Worm (Caenorhabditis elegans) whole organism, midembryonic: Measurements from ENCODE around the gene srx-65.

ENCODE experiments used
- T22C8.4 ChIP-seq: fragments of 200-800 bp; sonication (Bioruptor generic); IDR thresholded peaks from 2 replicates; pipeline ENCODE4 v1.3.6; 2022; ENCODE audit warnings: missing genetic modification characterization, missing compliant biosample characterization
- flt-1 ChIP-seq: fragments of 200-800 bp; sonication (Bioruptor generic); IDR thresholded peaks from 2 replicates; pipeline ENCODE4 v1.3.6; 2022; ENCODE audit warnings: missing genetic modification characterization, missing compliant biosample characterization
- med-1 ChIP-seq: sonication (generic microtip); optimal IDR thresholded peaks from 2 replicates; lab custom pipeline; 2017; ENCODE audit warnings: missing genetic modification characterization, mild to moderate bottlenecking, missing compliant biosample characterization, antibody characterized with exemption, missing genetic modification reagents; ENCODE audit not compliant: insufficient read depth
- ref-1 ChIP-seq: fragments of 200-800 bp; sonication (Bioruptor generic); conservative IDR thresholded peaks from 2 replicates; pipeline ENCODE4 v1.3.6; 2022; ENCODE audit warnings: missing genetic modification reagents, missing genetic modification characterization, missing compliant biosample characterization
- ztf-23 ChIP-seq: fragments of 200-800 bp; sonication (Bioruptor generic); IDR thresholded peaks from 2 replicates; pipeline ENCODE4 v1.3.6; 2022; ENCODE audit warnings: missing genetic modification reagents, missing genetic modification characterization, missing compliant biosample characterization

ce11 chrV:3877242-3877641, 44.5 kb upstream of the srx-65 start:
- no peak for TF ChIP-seq flt-1 (GFP tag; lab: Robert Waterston, UW)
- no peak for TF ChIP-seq med-1 (GFP tag; lab: Kevin White, UChicago)
- TF ChIP-seq T22C8.4 (GFP tag; lab: Robert Waterston, UW), result no peak
- TF ChIP-seq ref-1, result no peak
- TF ChIP-seq ztf-23 (GFP tag; lab: Robert Waterston, UW), result no peak
